Fruit fly (Drosophila melanogaster): ENCODE measurements around the gene PolZ2.

DNA sequence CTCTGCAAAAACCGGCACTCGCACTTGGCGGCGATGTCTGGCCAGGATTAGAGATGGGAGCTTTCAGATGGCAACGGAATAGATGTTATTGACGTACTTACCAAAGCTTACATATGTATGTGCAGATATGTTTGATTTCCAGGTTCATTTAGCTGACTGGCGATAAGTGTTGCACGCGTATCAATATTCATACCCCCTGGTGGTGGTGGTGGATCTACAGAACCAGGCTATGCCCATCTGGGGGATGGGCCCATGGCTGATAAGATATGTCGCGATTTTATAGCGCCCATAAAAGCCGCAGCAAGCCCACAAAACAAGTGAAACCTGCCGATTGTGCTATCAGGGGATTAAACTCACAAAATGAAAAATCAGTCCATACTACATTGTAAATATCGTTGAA is 16.9 kb upstream of the PolZ2 start:
- TF ChIP-seq CG16779 (tag; optimal IDR thresholded peaks at IDR 0.05) (no peak), CG3919 (GFP tag; optimal IDR thresholded peaks at IDR 0.05) (no peak), Sox14 (GFP tag; optimal IDR thresholded peaks at IDR 0.05) (no peak), CG10631 (GFP tag; optimal IDR thresholded peaks at IDR 0.05) (no peak), Eip78C (GFP tag) (peak; percentile 12), pdm3 (GFP tag; optimal IDR thresholded peaks at IDR 0.05) (no peak), CG15336 (GFP tag; IDR thresholded peaks at IDR 0.05) (no peak), Eip93F (GFP tag; optimal IDR thresholded peaks at IDR 0.05) (no peak), dac (GFP tag; optimal IDR thresholded peaks at IDR 0.05) (no peak), Hr4 (GFP tag; optimal IDR thresholded peaks at IDR 0.05) (no peak)

Data from whole organism, prepupa.